Worm (Caenorhabditis elegans) whole organism, young adult: ENCODE results near the gene R151.10.
A peak's percentile ranks its signal among the peaks of the same experiment; 100 is the strongest.

Experiments
- B0035.1 ChIP-seq: sonication (generic microtip); optimal IDR thresholded peaks from 2 replicates; lab custom pipeline; 2016; ENCODE audit warnings: missing genetic modification characterization, mild to moderate bottlenecking, missing compliant biosample characterization, missing genotype, missing genetic modification reagents
- F33H1.4 ChIP-seq: fragments of 200-800 bp; sonication (Bioruptor generic); IDR thresholded peaks from 2 replicates; pipeline ENCODE4 v1.3.6; 2022; ENCODE audit warnings: missing genetic modification reagents, missing genetic modification characterization, missing compliant biosample characterization
- F49E8.2 ChIP-seq: sonication (generic microtip); optimal IDR thresholded peaks from 3 replicates; lab custom pipeline; 2017; ENCODE audit warnings: missing genetic modification characterization, mild to moderate bottlenecking, missing compliant biosample characterization, antibody characterized with exemption, moderate library complexity; ENCODE audit not compliant: insufficient read depth
- F52B5.7 ChIP-seq: sonication (generic microtip); optimal IDR thresholded peaks from 2 replicates; lab custom pipeline; 2016; ENCODE audit warnings: mild to moderate bottlenecking, missing genetic modification characterization, missing compliant biosample characterization
- F57C9.4 ChIP-seq: sonication (generic microtip); optimal IDR thresholded peaks from 2 replicates; lab custom pipeline; 2017; ENCODE audit warnings: mild to moderate bottlenecking, missing genetic modification characterization, missing compliant biosample characterization
- K12H6.12 ChIP-seq: fragments of 200-800 bp; sonication (Bioruptor generic); optimal IDR thresholded peaks from 2 replicates; lab custom pipeline; 2018; ENCODE audit warnings: mild to moderate bottlenecking, missing genetic modification characterization, missing compliant biosample characterization
- T26A5.8 ChIP-seq: sonication (generic microtip); optimal IDR thresholded peaks from 2 replicates; lab custom pipeline; 2016; ENCODE audit warnings: missing genetic modification characterization, missing compliant biosample characterization
- Y53F4B.3 ChIP-seq: fragments of 200-800 bp; sonication (Bioruptor generic); IDR thresholded peaks from 2 replicates; pipeline ENCODE4 v1.3.6; 2022; ENCODE audit warnings: missing genetic modification reagents, missing genetic modification characterization, missing compliant biosample characterization
- Y56A3A.18 ChIP-seq: fragments of 200-800 bp; sonication (Bioruptor generic); IDR thresholded peaks from 2 replicates; pipeline ENCODE4 v1.3.6; 2022; ENCODE audit warnings: missing genetic modification reagents, missing genetic modification characterization, missing compliant biosample characterization
- Y79H2A.3 ChIP-seq: fragments of 200-800 bp; sonication (Bioruptor generic); conservative IDR thresholded peaks from 2 replicates; pipeline ENCODE4 v1.3.6; 2022; ENCODE audit warnings: missing genetic modification reagents, missing genetic modification characterization, missing compliant biosample characterization
- akir-1 ChIP-seq: fragments of 200-800 bp; sonication (Bioruptor generic); optimal IDR thresholded peaks from 2 replicates; lab custom pipeline; 2018; ENCODE audit warnings: mild to moderate bottlenecking, missing genetic modification characterization, moderate library complexity, missing compliant biosample characterization
- aptf-2 ChIP-seq: fragments of 200-800 bp; sonication (Bioruptor generic); conservative IDR thresholded peaks from 2 replicates; pipeline ENCODE4 v1.3.6; 2022; ENCODE audit warnings: missing genetic modification reagents, missing genetic modification characterization, missing compliant biosample characterization
- atf-7 ChIP-seq: sonication (generic microtip); optimal IDR thresholded peaks from 2 replicates; lab custom pipeline; 2017; ENCODE audit warnings: mild to moderate bottlenecking, missing genetic modification characterization, missing compliant biosample characterization
- attf-3 ChIP-seq: fragments of 200-800 bp; sonication (Bioruptor generic); conservative IDR thresholded peaks from 2 replicates; pipeline ENCODE4 v1.3.6; 2022; ENCODE audit warnings: missing genetic modification reagents, missing genetic modification characterization, missing compliant biosample characterization
- attf-5 ChIP-seq: fragments of 200-800 bp; sonication (Bioruptor generic); optimal IDR thresholded peaks from 2 replicates; lab custom pipeline; 2018; ENCODE audit warnings: mild to moderate bottlenecking, missing genetic modification characterization, missing compliant biosample characterization
- bed-1 ChIP-seq: fragments of 200-800 bp; sonication (Bioruptor generic); IDR thresholded peaks from 2 replicates; pipeline ENCODE4 v1.3.6; 2022; ENCODE audit warnings: missing genetic modification reagents, missing genetic modification characterization, missing compliant biosample characterization
- bed-2 ChIP-seq: fragments of 200-800 bp; sonication (Bioruptor generic); IDR thresholded peaks from 2 replicates; pipeline ENCODE4 v1.3.6; 2022; ENCODE audit warnings: missing genetic modification reagents, missing genetic modification characterization, missing compliant biosample characterization
- cebp-1 ChIP-seq, 2 experiments: fragments of 200-800 bp in 1 of 2; sonication (Bioruptor generic) in 1 of 2; sonication (generic microtip) in 1 of 2; IDR thresholded peaks in 1 of 2; optimal IDR thresholded peaks in 1 of 2; 2 replicates each; pipeline versions ENCODE4 v1.3.6 to Lab custom; 2017 to 2022; ENCODE audit warnings: missing compliant biosample characterization in 2 of 2, missing genetic modification characterization in 2 of 2, mild to moderate bottlenecking in 1 of 2, missing genetic modification reagents in 1 of 2, moderate library complexity in 1 of 2
- ceh-27 ChIP-seq: fragments of 200-800 bp; sonication (Bioruptor generic); optimal IDR thresholded peaks from 2 replicates; lab custom pipeline; 2018; ENCODE audit warnings: mild to moderate bottlenecking, missing genetic modification characterization, moderate library complexity, missing compliant biosample characterization
- ceh-40 ChIP-seq: fragments of 200-800 bp; sonication (Bioruptor generic); IDR thresholded peaks from 2 replicates; pipeline ENCODE4 v1.3.6; 2022; ENCODE audit warnings: missing genetic modification characterization, missing compliant biosample characterization
- ceh-79 ChIP-seq: sonication (generic microtip); optimal IDR thresholded peaks from 2 replicates; lab custom pipeline; 2017; ENCODE audit warnings: mild to moderate bottlenecking, missing genetic modification characterization, missing compliant biosample characterization
- dpff-1 ChIP-seq: sonication (generic microtip); optimal IDR thresholded peaks from 2 replicates; lab custom pipeline; 2017; ENCODE audit warnings: mild to moderate bottlenecking, missing genetic modification characterization, missing compliant biosample characterization
- dpl-1 ChIP-seq: fragments of 150-350 bp; optimal IDR thresholded peaks from 2 replicates; lab custom pipeline; 2014; ENCODE audit warnings: missing biosample characterization, missing genetic modification reagents, missing genetic modification characterization
- egl-18 ChIP-seq: fragments of 200-800 bp; sonication (Bioruptor generic); IDR thresholded peaks from 2 replicates; pipeline ENCODE4 v1.3.6; 2022; ENCODE audit warnings: missing genetic modification reagents, missing genetic modification characterization, missing compliant biosample characterization
- egl-44 ChIP-seq: fragments of 200-800 bp; sonication (Bioruptor generic); IDR thresholded peaks from 2 replicates; pipeline ENCODE4 v1.3.6; 2022; ENCODE audit warnings: missing genetic modification reagents, missing genetic modification characterization, missing compliant biosample characterization
- ekl-4 ChIP-seq: fragments of 200-800 bp; sonication (Bioruptor generic); IDR thresholded peaks from 2 replicates; pipeline ENCODE4 v1.3.6; 2022; ENCODE audit warnings: missing genetic modification reagents, missing genetic modification characterization, missing compliant biosample characterization
- hsf-1 ChIP-seq: fragments of 200-800 bp; sonication (Bioruptor generic); IDR thresholded peaks from 2 replicates; pipeline ENCODE4 v1.3.6; 2022; ENCODE audit warnings: missing genetic modification reagents, missing genetic modification characterization, missing compliant biosample characterization
- let-526 ChIP-seq: fragments of 200-800 bp; sonication (Bioruptor generic); IDR thresholded peaks from 2 replicates; pipeline ENCODE4 v1.3.6; 2022; ENCODE audit warnings: missing genetic modification reagents, missing genetic modification characterization, missing compliant biosample characterization
- lin-54 ChIP-seq: fragments of 200-800 bp; sonication (Bioruptor generic); optimal IDR thresholded peaks from 2 replicates; lab custom pipeline; 2018; ENCODE audit warnings: mild to moderate bottlenecking, missing genetic modification characterization, missing compliant biosample characterization
- lsl-1 ChIP-seq: fragments of 200-800 bp; sonication (Bioruptor generic); optimal IDR thresholded peaks from 2 replicates; lab custom pipeline; 2018; ENCODE audit warnings: mild to moderate bottlenecking, missing genetic modification characterization, moderate library complexity, missing compliant biosample characterization
- madf-10 ChIP-seq: sonication (generic microtip); optimal IDR thresholded peaks from 2 replicates; lab custom pipeline; 2016; ENCODE audit warnings: mild to moderate bottlenecking, missing genetic modification characterization, missing compliant biosample characterization
- madf-3 ChIP-seq: fragments of 200-800 bp; sonication (Bioruptor generic); IDR thresholded peaks from 2 replicates; pipeline ENCODE4 v1.3.6; 2022; ENCODE audit warnings: missing genetic modification reagents, missing genetic modification characterization, missing compliant biosample characterization
- nfya-1 ChIP-seq: sonication (generic microtip); optimal IDR thresholded peaks from 2 replicates; lab custom pipeline; 2017; ENCODE audit warnings: antibody characterized with exemption, missing compliant biosample characterization, missing genetic modification characterization, borderline replicate concordance; ENCODE audit not compliant: insufficient read depth
- nfyb-1 ChIP-seq: fragments of 200-800 bp; sonication (Bioruptor generic); IDR thresholded peaks from 2 replicates; pipeline ENCODE4 v1.3.6; 2022; ENCODE audit warnings: missing genetic modification reagents, missing genetic modification characterization, missing compliant biosample characterization
- nhr-179 ChIP-seq: sonication (generic microtip); optimal IDR thresholded peaks from 2 replicates; lab custom pipeline; 2016; ENCODE audit warnings: mild to moderate bottlenecking, missing genetic modification characterization, missing compliant biosample characterization
- pbrm-1 ChIP-seq: fragments of 200-800 bp; sonication (Bioruptor generic); IDR thresholded peaks from 2 replicates; pipeline ENCODE4 v1.3.6; 2022; ENCODE audit warnings: missing genetic modification reagents, missing genetic modification characterization, missing compliant biosample characterization
- rpc-1 ChIP-seq, 2 experiments: fragments of 150-350 bp in 1 of 2; sonication (generic microtip) in 1 of 2; optimal IDR thresholded peaks; 2 replicates each; lab custom pipeline; 2014 to 2018; ENCODE audit warnings: missing biosample characterization in 1 of 2, missing genetic modification characterization in 1 of 2, missing genetic modification reagents in 1 of 2, missing genotype in 1 of 2
- sea-2 ChIP-seq: fragments of 200-800 bp; sonication (Bioruptor generic); IDR thresholded peaks from 2 replicates; pipeline ENCODE4 v1.3.6; 2022; ENCODE audit warnings: missing genetic modification characterization, missing compliant biosample characterization
- snpc-4 ChIP-seq, 5 experiments: fragments of 150-350 bp in 1 of 5; sonication (generic microtip) in 4 of 5; optimal IDR thresholded peaks; 2 replicates each; lab custom pipeline; 2014 to 2018; ENCODE audit warnings: missing genetic modification characterization in 5 of 5, missing biosample characterization in 3 of 5, antibody characterized with exemption in 2 of 5, mild to moderate bottlenecking in 2 of 5, missing compliant biosample characterization in 2 of 5, missing genotype in 2 of 5, moderate library complexity in 2 of 5, missing genetic modification reagents in 1 of 5
- tlf-1 ChIP-seq: fragments of 200-800 bp; sonication (Bioruptor generic); optimal IDR thresholded peaks from 2 replicates; lab custom pipeline; 2018; ENCODE audit warnings: mild to moderate bottlenecking, missing genetic modification characterization, missing compliant biosample characterization
- unc-130 ChIP-seq: sonication (generic microtip); optimal IDR thresholded peaks from 2 replicates; lab custom pipeline; 2016; ENCODE audit warnings: missing genetic modification reagents, missing genetic modification characterization, missing compliant biosample characterization
- xnd-1 ChIP-seq: sonication (generic microtip); optimal IDR thresholded peaks from 2 replicates; lab custom pipeline; 2016; ENCODE audit warnings: missing genotype, missing genetic modification reagents, missing genetic modification characterization, missing compliant biosample characterization
- ztf-18 ChIP-seq: sonication (generic microtip); optimal IDR thresholded peaks from 2 replicates; lab custom pipeline; 2016; ENCODE audit warnings: missing genotype, mild to moderate bottlenecking, missing genetic modification characterization, missing compliant biosample characterization
- ztf-22 ChIP-seq: fragments of 200-800 bp; sonication (Bioruptor generic); optimal IDR thresholded peaks from 2 replicates; lab custom pipeline; 2018; ENCODE audit warnings: mild to moderate bottlenecking, missing genetic modification characterization, moderate library complexity, missing compliant biosample characterization
- ztf-26 ChIP-seq: sonication (generic microtip); optimal IDR thresholded peaks from 2 replicates; lab custom pipeline; 2017; ENCODE audit warnings: missing genetic modification characterization, missing compliant biosample characterization
- ztf-28 ChIP-seq: fragments of 200-800 bp; sonication (Bioruptor generic); IDR thresholded peaks from 2 replicates; pipeline ENCODE4 v1.3.6; 2022; ENCODE audit warnings: missing genetic modification reagents, missing genetic modification characterization, missing compliant biosample characterization
- ztf-6 ChIP-seq: fragments of 200-800 bp; sonication (Bioruptor generic); IDR thresholded peaks from 2 replicates; pipeline ENCODE4 v1.3.6; 2022; ENCODE audit warnings: missing genetic modification reagents, missing genetic modification characterization, missing compliant biosample characterization

The R151.10 gene

ce11 chrIII:7207903-7208497 lies 22.7 kb downstream of the R151.10 start, which contains the start of gene rpl-6 (continued):
- TF ChIP-seq K12H6.12 (tag; lab: Kevin White, UChicago) (peak; percentile 8), bed-2 (GFP tag; lab: Robert Waterston, UW) (no peak), hsf-1 (GFP tag; lab: Robert Waterston, UW) (no peak), madf-10 (tag; lab: Kevin White, UChicago) (peak; percentile 4), Y56A3A.18 (GFP tag; lab: Robert Waterston, UW) (no peak), rpc-1 (optimal IDR thresholded peaks at IDR 0.05; lab: Kevin White, UChicago) (no peak), rpc-1 (tag; optimal IDR thresholded peaks at IDR 0.05; lab: Kevin White, UChicago) (no peak), bed-1 (GFP tag; lab: Robert Waterston, UW) (no peak), attf-5 (GFP tag; lab: Kevin White, UChicago) (peak; percentile 64), dpff-1 (tag; lab: Kevin White, UChicago) (no peak), ekl-4 (GFP tag; lab: Robert Waterston, UW) (peak; percentile 86), F57C9.4 (tag; lab: Kevin White, UChicago) (no peak), dpl-1 (GFP tag; lab: Kevin White, UChicago) (peak; percentile 35), ztf-18 (peak; percentile 47), unc-130 (GFP tag; lab: Kevin White, UChicago) (no peak), ztf-6 (GFP tag; lab: Robert Waterston, UW) (no peak), F52B5.7 (no peak), Y53F4B.3 (GFP tag; lab: Robert Waterston, UW) (no peak), let-526 (GFP tag; lab: Robert Waterston, UW) (no peak), akir-1 (GFP tag; lab: Kevin White, UChicago) (no peak), aptf-2 (GFP tag; lab: Robert Waterston, UW) (no peak), lin-54 (GFP tag; lab: Kevin White, UChicago) (peak; percentile 80), ceh-27 (GFP tag; lab: Kevin White, UChicago) (peak; percentile 82), nfyb-1 (GFP tag; lab: Robert Waterston, UW) (no peak), B0035.1 (tag; lab: Kevin White, UChicago) (no peak), lsl-1 (GFP tag; lab: Kevin White, UChicago) (peak; percentile 91), nfya-1 (tag; lab: Kevin White, UChicago) (no peak), ztf-26 (no peak), madf-3 (peak; percentile 84), tlf-1 (GFP tag; lab: Kevin White, UChicago) (peak; percentile 88), Y79H2A.3 (no peak), cebp-1 (GFP tag; IDR thresholded peaks at IDR 0.05; lab: Robert Waterston, UW) (no peak), cebp-1 (tag; optimal IDR thresholded peaks at IDR 0.05; lab: Kevin White, UChicago) (peak; percentile 72), pbrm-1 (GFP tag; lab: Robert Waterston, UW) (peak; percentile 72), egl-18 (GFP tag; lab: Robert Waterston, UW) (no peak), T26A5.8 (tag; lab: Kevin White, UChicago) (no peak), atf-7 (tag; lab: Kevin White, UChicago) (no peak), ztf-28 (0 out of 2 replicates have a peak, but pooled peaks have one; percentile 62), ztf-22 (GFP tag; lab: Kevin White, UChicago) (no peak), attf-3 (GFP tag; lab: Robert Waterston, UW) (peak; percentile 74), F33H1.4 (peak; percentile 98), sea-2 (GFP tag; lab: Robert Waterston, UW) (no peak), nhr-179 (tag; lab: Kevin White, UChicago) (no peak), F49E8.2 (tag; lab: Kevin White, UChicago) (peak; percentile 47), ceh-79 (tag; lab: Kevin White, UChicago) (no peak), egl-44 (GFP tag; lab: Robert Waterston, UW) (no peak), ceh-40 (GFP tag; lab: Robert Waterston, UW) (no peak), xnd-1 (peak; percentile 1), snpc-4 (GFP tag; optimal IDR thresholded peaks at IDR 0.05; lab: Kevin White, UChicago) (no peak), snpc-4 (tag; optimal IDR thresholded peaks at IDR 0.05; lab: Kevin White, UChicago) (peak; percentile 49 to 76 (median 62))
